Fruit fly (Drosophila melanogaster): Measurements from ENCODE around the gene htl.

Gene htl

DNA sequence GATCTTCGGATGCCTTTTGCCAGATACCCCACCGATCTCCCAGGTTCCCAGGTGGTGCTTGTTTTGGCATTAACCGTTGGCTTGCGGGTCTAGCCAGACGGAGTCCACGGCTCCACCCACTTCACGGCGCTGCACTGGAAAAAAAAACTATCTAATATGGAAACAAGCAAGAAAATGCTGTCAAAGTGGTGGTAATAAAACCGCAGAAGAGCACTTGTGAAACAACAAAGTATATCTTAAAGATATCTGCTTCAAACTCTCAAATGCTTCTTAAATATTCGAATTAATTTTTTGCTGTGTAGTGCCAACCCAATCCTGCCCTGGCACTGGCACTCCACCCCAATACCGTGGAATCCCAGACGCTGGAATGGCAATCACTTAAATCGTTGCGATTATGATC is 5.6 kb upstream of the htl start:
- TF ChIP-seq Eip78C (GFP tag) (no peak), CG34406 (GFP tag; optimal IDR thresholded peaks at IDR 0.05) (no peak), CG6163 (GFP tag; IDR thresholded peaks at IDR 0.05) (peak; percentile 57; the same call in 2 of the 3 replicates), CG3919 (GFP tag; optimal IDR thresholded peaks at IDR 0.05) (peak; percentile 11), eg (GFP tag; IDR thresholded peaks at IDR 0.05) (0 out of 3 replicates have a peak, but pooled peaks have one; percentile 28), CG15336 (GFP tag; IDR thresholded peaks at IDR 0.05) (0 out of 2 replicates have a peak, but pooled peaks have one; percentile 8), Eip75B (GFP tag; optimal IDR thresholded peaks at IDR 0.05) (peak; percentile 1), CG6276 (GFP tag; optimal IDR thresholded peaks at IDR 0.05) (peak; percentile 54)

DNA sequence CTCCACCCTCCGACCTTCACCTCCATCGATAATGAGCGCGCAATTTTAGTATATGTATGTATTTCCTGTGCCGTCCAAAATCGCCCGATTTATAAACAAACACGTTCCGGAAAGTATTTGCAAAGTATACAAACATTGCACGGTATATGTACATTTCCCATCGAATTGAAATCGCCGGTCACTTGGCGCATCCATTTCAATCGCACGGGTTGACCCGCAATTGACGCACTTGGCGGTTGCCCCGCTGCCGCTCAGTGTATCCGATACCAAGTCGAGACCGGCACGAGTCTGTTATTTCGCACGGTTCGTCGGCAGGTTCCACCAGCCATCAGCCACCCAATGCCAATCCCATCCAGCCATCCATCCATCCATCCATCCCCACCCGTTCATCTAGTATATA is 2.2 kb downstream of the htl start:
- TF ChIP-seq eg (GFP tag; IDR thresholded peaks at IDR 0.05) (0 out of 3 replicates have a peak, but pooled peaks have one; percentile 17), esn (GFP tag; optimal IDR thresholded peaks at IDR 0.05) (no peak), Eip78C (GFP tag) (peak; percentile 47), Smox (GFP tag; optimal IDR thresholded peaks at IDR 0.05) (no peak), CG7368 (GFP tag; optimal IDR thresholded peaks at IDR 0.05) (no peak), svp (GFP tag) (peak; percentile 72), CG8319 (GFP tag; optimal IDR thresholded peaks at IDR 0.05) (no peak), CG11762 (GFP tag; optimal IDR thresholded peaks at IDR 0.05; ENCODE audit: insufficient read depth) (no peak)

DNA sequence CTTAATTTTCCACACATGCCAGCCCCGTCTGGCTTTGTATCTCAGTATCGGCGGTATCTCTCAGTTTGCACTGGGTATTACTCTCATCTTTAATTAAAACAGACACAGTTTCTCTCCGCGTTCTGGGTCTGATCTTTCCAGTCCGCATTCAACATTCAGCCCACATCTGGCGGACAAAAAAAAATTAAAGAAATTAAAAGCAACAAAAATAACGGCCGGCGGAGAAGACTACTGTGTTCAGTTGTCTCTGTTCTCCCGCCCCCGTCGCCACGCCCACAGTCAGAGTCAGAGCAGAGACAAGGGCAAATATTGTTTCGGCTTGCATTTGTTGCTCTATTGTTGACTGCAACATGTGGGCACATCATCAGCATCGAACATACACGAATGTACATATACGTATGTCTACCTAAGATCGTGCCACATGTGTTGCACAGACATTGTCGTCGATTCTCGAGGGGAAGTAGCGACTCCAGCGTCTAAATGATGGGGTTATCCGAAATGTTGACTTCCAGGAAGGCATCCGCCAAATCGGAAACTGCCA is 2.7 kb downstream of the htl start:
- TF ChIP-seq CG11294 (GFP tag; IDR thresholded peaks at IDR 0.05), result no peak
- no peak for TF ChIP-seq salr (GFP tag; optimal IDR thresholded peaks at IDR 0.05)
- TF ChIP-seq dsx (GFP tag; optimal IDR thresholded peaks at IDR 0.05; ENCODE audit: poor library complexity, severe bottlenecking), result peak; percentile 51
- no peak for TF ChIP-seq Hr4 (GFP tag; optimal IDR thresholded peaks at IDR 0.05)

DNA sequence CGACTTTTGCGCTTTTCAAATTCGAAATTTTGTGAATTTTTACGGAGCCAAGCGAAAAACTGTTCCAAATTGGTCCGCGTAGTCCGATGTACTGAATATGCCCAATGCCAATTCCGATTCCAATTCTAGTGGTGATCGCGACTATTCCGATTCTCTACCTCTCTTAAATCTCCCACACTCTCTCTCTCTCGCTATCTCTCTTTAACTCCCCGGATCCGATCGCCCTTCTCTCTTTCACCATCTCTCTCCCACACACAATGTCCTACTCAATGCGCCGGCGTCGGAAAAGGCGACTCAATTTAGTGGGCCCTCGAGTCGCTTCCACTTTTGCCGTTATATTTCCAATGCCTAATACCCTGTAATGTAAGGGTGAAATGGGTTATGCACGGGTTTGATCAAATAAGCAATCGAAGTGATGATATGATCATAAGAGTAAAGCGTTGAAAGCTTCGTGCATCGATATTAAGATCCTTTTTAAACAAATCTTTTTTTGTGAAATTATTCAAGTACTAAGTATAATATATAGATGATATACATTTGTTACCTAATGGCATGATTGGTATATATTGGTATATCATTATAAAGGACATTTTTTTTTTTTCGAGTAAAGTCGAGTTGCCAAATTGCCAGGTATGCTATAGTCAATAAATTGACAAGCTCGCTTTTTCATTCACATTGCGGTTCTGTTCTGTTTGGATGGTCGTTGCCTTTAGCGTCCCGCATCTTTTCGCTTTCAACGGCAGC is 3.3 kb downstream of the htl start:
- TF ChIP-seq vri (GFP tag; optimal IDR thresholded peaks at IDR 0.05) (no peak), CG11294 (GFP tag; IDR thresholded peaks at IDR 0.05) (no peak; the same call in 1 of the 2 replicates), eg (GFP tag; IDR thresholded peaks at IDR 0.05) (peak; percentile 12; the same call in 1 of the 3 replicates), Sox102F (GFP tag; optimal IDR thresholded peaks at IDR 0.05) (peak; percentile 0), topi (GFP tag; optimal IDR thresholded peaks at IDR 0.05) (peak; percentile 52), Sox14 (GFP tag; optimal IDR thresholded peaks at IDR 0.05) (peak; percentile 52), CG32006 (GFP tag; optimal IDR thresholded peaks at IDR 0.05) (peak; percentile 78), Ets96B (tag; optimal IDR thresholded peaks at IDR 0.05) (peak; percentile 76), Eip78C (GFP tag) (peak; percentile 93), CG15336 (GFP tag; IDR thresholded peaks at IDR 0.05) (peak; percentile 61; the same call in 1 of the 2 replicates), Smox (GFP tag; optimal IDR thresholded peaks at IDR 0.05) (peak; percentile 43), Hr38 (GFP tag; optimal IDR thresholded peaks at IDR 0.05) (no peak), Met (GFP tag; optimal IDR thresholded peaks at IDR 0.05) (peak; percentile 45), CG3032 (tag; optimal IDR thresholded peaks at IDR 0.05) (peak; percentile 61), Hr4 (GFP tag; optimal IDR thresholded peaks at IDR 0.05) (peak; percentile 64), CG4318 (GFP tag; optimal IDR thresholded peaks at IDR 0.05) (peak; percentile 59), CG6854 (GFP tag; optimal IDR thresholded peaks at IDR 0.05) (no peak), CG6792 (GFP tag; optimal IDR thresholded peaks at IDR 0.05) (peak; percentile 61), Lpt (GFP tag; optimal IDR thresholded peaks at IDR 0.05) (peak; percentile 38), CG6808 (GFP tag; optimal IDR thresholded peaks at IDR 0.05) (peak; percentile 69), Sox15 (GFP tag; optimal IDR thresholded peaks at IDR 0.05) (peak; percentile 30), fd85E (GFP tag; optimal IDR thresholded peaks at IDR 0.05) (no peak), achi (GFP tag; optimal IDR thresholded peaks at IDR 0.05) (peak; percentile 73), Ets21C (GFP tag; optimal IDR thresholded peaks at IDR 0.05) (no peak), cyc (GFP tag; optimal IDR thresholded peaks at IDR 0.05) (peak; percentile 52), CG7368 (GFP tag; optimal IDR thresholded peaks at IDR 0.05) (peak; percentile 39), dac (GFP tag; optimal IDR thresholded peaks at IDR 0.05) (peak; percentile 6), Eip93F (GFP tag; optimal IDR thresholded peaks at IDR 0.05) (no peak), Hr39 (GFP tag; optimal IDR thresholded peaks at IDR 0.05) (peak; percentile 33), esn (GFP tag; optimal IDR thresholded peaks at IDR 0.05) (peak; percentile 52), net (GFP tag; optimal IDR thresholded peaks at IDR 0.05) (peak; percentile 33), svp (GFP tag) (no peak), Blimp-1 (GFP tag; optimal IDR thresholded peaks at IDR 0.05) (peak; percentile 19), dsx (GFP tag; optimal IDR thresholded peaks at IDR 0.05; ENCODE audit: poor library complexity, severe bottlenecking) (peak; percentile 34), salr (GFP tag; optimal IDR thresholded peaks at IDR 0.05) (peak in 1 of 2 experiments; percentile 79), CG6163 (GFP tag; IDR thresholded peaks at IDR 0.05) (peak; percentile 36; the same call in 1 of the 3 replicates)

All from whole organism, prepupa.